Worm (Caenorhabditis elegans): ENCODE data around the gene Y57G11C.41.

The Y57G11C.41 gene

ce11 chrIV:14699840-14700239 is 6.4 kb downstream of the Y57G11C.41 start, which contains the start of gene haf-8:
haf-8 (minus strand) TSS chrIV:14699940.
- no peak for TF ChIP-seq unc-39 (tag; optimal IDR thresholded peaks at IDR 0.05)
- TF ChIP-seq aly-2 (tag; optimal IDR thresholded peaks at IDR 0.05), result no peak
- TF ChIP-seq nhr-11 (tag; optimal IDR thresholded peaks at IDR 0.05), result no peak
- no peak for TF ChIP-seq ama-1 (optimal IDR thresholded peaks at IDR 0.05)
- no peak for TF ChIP-seq tbx-2 (tag; optimal IDR thresholded peaks at IDR 0.05)

ce11 chrIV:14687716-14688115 is 18.5 kb downstream of the Y57G11C.41 start:
- TF ChIP-seq nhr-25 (tag; optimal IDR thresholded peaks at IDR 0.05), result no peak
- TF ChIP-seq ceh-28 (tag; optimal IDR thresholded peaks at IDR 0.05), result no peak
- TF ChIP-seq ZK546.5 (tag; optimal IDR thresholded peaks at IDR 0.05), result no peak
- no peak for TF ChIP-seq fkh-10 (GFP tag; optimal IDR thresholded peaks at IDR 0.05)
- no peak for TF ChIP-seq unc-39 (tag; optimal IDR thresholded peaks at IDR 0.05)
- no peak for TF ChIP-seq nhr-237 (tag; optimal IDR thresholded peaks at IDR 0.05)
- TF ChIP-seq nhr-12 (tag; optimal IDR thresholded peaks at IDR 0.05), result no peak
- TF ChIP-seq nfya-1 (tag; optimal IDR thresholded peaks at IDR 0.05; ENCODE audit: insufficient read depth), result no peak
- no peak for TF ChIP-seq sea-2 (GFP tag; optimal IDR thresholded peaks at IDR 0.05)
- no peak for TF ChIP-seq nhr-28 (tag; optimal IDR thresholded peaks at IDR 0.05)
- no peak for TF ChIP-seq nhr-11 (tag; optimal IDR thresholded peaks at IDR 0.05)
- TF ChIP-seq mdl-1 (tag; optimal IDR thresholded peaks at IDR 0.05), result no peak
- no peak for TF ChIP-seq eor-1 (tag; optimal IDR thresholded peaks at IDR 0.05)

- TF ChIP-seq ceh-28 (tag; optimal IDR thresholded peaks at IDR 0.05), result no peak
- TF ChIP-seq lin-39 (tag; optimal IDR thresholded peaks at IDR 0.05), result no peak
- TF ChIP-seq nhr-12 (tag; optimal IDR thresholded peaks at IDR 0.05), result no peak
- TF ChIP-seq fkh-10 (GFP tag; optimal IDR thresholded peaks at IDR 0.05), result no peak
- no peak for TF ChIP-seq ceh-82 (tag; optimal IDR thresholded peaks at IDR 0.05)
- no peak for TF ChIP-seq snpc-4 (tag; optimal IDR thresholded peaks at IDR 0.05)
- TF ChIP-seq nhr-77 (tag; optimal IDR thresholded peaks at IDR 0.05), result no peak
- no peak for TF ChIP-seq mml-1 (tag; optimal IDR thresholded peaks at IDR 0.05)
- TF ChIP-seq egl-27 (tag; optimal IDR thresholded peaks at IDR 0.05), result no peak
- no peak for TF ChIP-seq hmg-11 (tag; optimal IDR thresholded peaks at IDR 0.05)
- TF ChIP-seq mdl-1 (tag; optimal IDR thresholded peaks at IDR 0.05), result no peak
- no peak for TF ChIP-seq elt-1 (tag; optimal IDR thresholded peaks at IDR 0.05)
- TF ChIP-seq nhr-28 (tag; optimal IDR thresholded peaks at IDR 0.05), result no peak
- TF ChIP-seq ceh-16 (tag; optimal IDR thresholded peaks at IDR 0.05), result no peak
- TF ChIP-seq pqm-1 (tag; optimal IDR thresholded peaks at IDR 0.05), result no peak
- TF ChIP-seq nhr-25 (tag; optimal IDR thresholded peaks at IDR 0.05), result no peak
- TF ChIP-seq fkh-2 (tag; optimal IDR thresholded peaks at IDR 0.05), result no peak
- TF ChIP-seq fos-1 (tag; optimal IDR thresholded peaks at IDR 0.05), result no peak
- no peak for TF ChIP-seq nhr-11 (tag; optimal IDR thresholded peaks at IDR 0.05)
Observed at ce11 chrIV:14679060-14679459, 27.1 kb downstream of the Y57G11C.41 start.

ce11 chrIV:14677095-14677633 is 29.0 kb downstream of the Y57G11C.41 start, which contains the start of gene Y57G11C.31:
Y57G11C.31 (plus strand) TSS chrIV:14677370.
- TF ChIP-seq lin-15B (tag; optimal IDR thresholded peaks at IDR 0.05) (no peak), elt-3 (tag; optimal IDR thresholded peaks at IDR 0.05) (peak in 1 of 3 experiments; percentile 6), nhr-25 (tag; optimal IDR thresholded peaks at IDR 0.05) (peak; percentile 61)

ce11 chrIV:14675789-14676188 is 30.4 kb downstream of the Y57G11C.41 start:
- TF ChIP-seq nhr-23 (tag; optimal IDR thresholded peaks at IDR 0.05) (peak; percentile 80), skn-1 (tag; optimal IDR thresholded peaks at IDR 0.05) (no peak), ceh-28 (tag; optimal IDR thresholded peaks at IDR 0.05) (peak; percentile 57), nhr-25 (tag; optimal IDR thresholded peaks at IDR 0.05) (peak; percentile 97), nhr-43 (tag; optimal IDR thresholded peaks at IDR 0.05; ENCODE audit: poor library complexity, severe bottlenecking) (peak; percentile 55), snpc-4 (tag; optimal IDR thresholded peaks at IDR 0.05) (no peak), nfya-1 (tag; optimal IDR thresholded peaks at IDR 0.05; ENCODE audit: insufficient read depth) (peak; percentile 3)

ce11 chrIV:14661370-14661769 is 44.8 kb downstream of the Y57G11C.41 start:
- TF ChIP-seq nhr-25 (tag; optimal IDR thresholded peaks at IDR 0.05), result no peak
- TF ChIP-seq snpc-4 (tag; optimal IDR thresholded peaks at IDR 0.05), result no peak
- TF ChIP-seq hmg-11 (tag; optimal IDR thresholded peaks at IDR 0.05), result no peak
- TF ChIP-seq lin-15B (tag; optimal IDR thresholded peaks at IDR 0.05), result no peak
- no peak for TF ChIP-seq skn-1 (tag; optimal IDR thresholded peaks at IDR 0.05)
- no peak for TF ChIP-seq elt-3 (tag; optimal IDR thresholded peaks at IDR 0.05)
- no peak for TF ChIP-seq R02D3.7 (tag; optimal IDR thresholded peaks at IDR 0.05)
- TF ChIP-seq ceh-16 (tag; optimal IDR thresholded peaks at IDR 0.05), result no peak
- no peak for TF ChIP-seq tbx-2 (tag; optimal IDR thresholded peaks at IDR 0.05)

Data from whole organism, L3 larva.